Worm (Caenorhabditis elegans): ENCODE measurements around the gene puf-11.
A peak's percentile ranks its signal among the peaks of the same experiment; 100 is the strongest.

puf-11 gene

ce11 chrIV:6417612-6418011 lies 3.8 kb upstream of the puf-11 start:
- TF ChIP-seq lin-11 (tag; optimal IDR thresholded peaks at IDR 0.05) = no peak
- TF ChIP-seq ZK546.5 (tag; optimal IDR thresholded peaks at IDR 0.05) = no peak
- no peak for TF ChIP-seq blmp-1 (tag; optimal IDR thresholded peaks at IDR 0.05; ENCODE audit: insufficient read depth)
- TF ChIP-seq elt-3 (tag; optimal IDR thresholded peaks at IDR 0.05) = no peak
- no peak for TF ChIP-seq snpc-4 (tag; optimal IDR thresholded peaks at IDR 0.05)
- no peak for TF ChIP-seq ceh-16 (tag; optimal IDR thresholded peaks at IDR 0.05)
- TF ChIP-seq nhr-25 (tag; optimal IDR thresholded peaks at IDR 0.05) = no peak
- TF ChIP-seq unc-39 (tag; optimal IDR thresholded peaks at IDR 0.05) = no peak
- no peak for TF ChIP-seq gmeb-1 (tag; optimal IDR thresholded peaks at IDR 0.05)
- no peak for TF ChIP-seq sma-3 (GFP tag; optimal IDR thresholded peaks at IDR 0.05)
- TF ChIP-seq R02D3.7 (tag; optimal IDR thresholded peaks at IDR 0.05) = no peak
- no peak for TF ChIP-seq sma-9 (GFP tag; optimal IDR thresholded peaks at IDR 0.05)
- no peak for TF ChIP-seq sma-9 (tag; optimal IDR thresholded peaks at IDR 0.05)

DNA sequence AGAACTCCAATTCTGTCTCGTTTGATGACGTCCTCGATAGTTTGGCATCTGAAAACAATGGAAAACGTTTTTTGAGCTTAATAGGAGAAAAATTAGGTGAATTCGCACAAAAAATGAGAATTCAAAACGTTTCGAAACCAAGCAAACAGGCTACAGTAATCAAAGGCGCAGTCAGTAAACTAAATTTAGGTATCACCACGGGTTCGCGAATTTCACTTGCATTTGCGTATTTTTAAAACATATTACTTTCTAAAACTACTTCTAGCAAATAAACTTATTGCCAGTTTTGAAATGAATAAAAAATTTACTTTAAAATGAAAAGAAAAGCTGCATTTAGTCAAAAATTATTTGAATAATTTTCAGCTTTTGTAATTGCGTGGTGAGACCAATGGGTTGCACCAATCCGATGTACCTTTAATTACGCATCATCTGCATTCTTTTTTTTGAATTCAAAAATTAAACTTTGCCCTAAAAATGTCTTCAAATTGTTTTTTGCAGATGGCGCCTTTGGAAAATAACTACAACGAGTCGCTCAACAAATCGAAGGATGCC lies 2.3 kb upstream of the puf-11 start, which contains the start of the genes Y73B6BL.23 and htp-2:
Gene Y73B6BL.23 (minus strand): TSS at position 51 of the 552 bp plus-strand sequence.
Gene htp-2 (plus strand): TSS at position 492 of the 552 bp plus-strand sequence.
- TF ChIP-seq sma-9 (GFP tag; optimal IDR thresholded peaks at IDR 0.05) = no peak
- TF ChIP-seq sma-9 (tag; optimal IDR thresholded peaks at IDR 0.05) = no peak
- no peak for TF ChIP-seq nhr-25 (tag; optimal IDR thresholded peaks at IDR 0.05)
- no peak for TF ChIP-seq mbf-1 (tag; optimal IDR thresholded peaks at IDR 0.05)
- TF ChIP-seq lin-13 (GFP tag; optimal IDR thresholded peaks at IDR 0.05) = no peak
- TF ChIP-seq unc-39 (tag; optimal IDR thresholded peaks at IDR 0.05) = no peak
- TF ChIP-seq mdl-1 (tag; optimal IDR thresholded peaks at IDR 0.05) = no peak

- TF ChIP-seq lin-39 (tag; optimal IDR thresholded peaks at IDR 0.05) = no peak
- no peak for TF ChIP-seq nhr-23 (tag; optimal IDR thresholded peaks at IDR 0.05)
- no peak for TF ChIP-seq ztf-11 (tag; optimal IDR thresholded peaks at IDR 0.05)
- no peak for TF ChIP-seq unc-62 (GFP tag; optimal IDR thresholded peaks at IDR 0.05)
- TF ChIP-seq skn-1 (tag; optimal IDR thresholded peaks at IDR 0.05) = no peak
- TF ChIP-seq lin-13 (GFP tag; optimal IDR thresholded peaks at IDR 0.05) = no peak
- no peak for TF ChIP-seq alr-1 (tag; optimal IDR thresholded peaks at IDR 0.05)
- no peak for TF ChIP-seq mab-5 (tag; optimal IDR thresholded peaks at IDR 0.05)
- TF ChIP-seq fos-1 (tag; optimal IDR thresholded peaks at IDR 0.05) = no peak
Observed at ce11 chrIV:6426089-6426715, 4.8 kb downstream of the puf-11 start, which contains the start of gene acp-6. Gene acp-6 (minus strand): TSS chrIV:6426139.

DNA sequence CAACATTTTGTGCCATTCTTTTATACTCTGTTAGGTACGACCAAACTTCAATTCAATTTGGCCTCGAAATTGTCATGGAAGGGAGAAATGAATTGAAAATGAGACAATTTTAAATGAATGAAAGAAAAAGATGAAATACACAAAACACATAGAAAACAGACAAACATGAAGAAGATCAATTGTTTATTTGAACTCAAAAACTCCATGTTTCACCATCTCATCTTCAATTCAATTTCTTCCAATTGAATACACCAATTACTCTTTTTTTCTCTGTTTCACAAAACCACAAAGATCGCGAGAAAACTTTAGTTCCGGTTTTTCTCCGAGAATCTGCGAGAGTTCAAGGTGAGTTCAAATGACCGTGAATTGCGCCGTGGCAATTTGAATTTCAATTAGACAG lies 5.8 kb downstream of the puf-11 start:
- peak; percentile 58 for TF ChIP-seq nhr-25 (tag; optimal IDR thresholded peaks at IDR 0.05)
- TF ChIP-seq snpc-4 (tag; optimal IDR thresholded peaks at IDR 0.05) = no peak
- no peak for TF ChIP-seq fos-1 (tag; optimal IDR thresholded peaks at IDR 0.05)
- TF ChIP-seq nhr-23 (tag; optimal IDR thresholded peaks at IDR 0.05) = no peak
- TF ChIP-seq nhr-237 (tag; optimal IDR thresholded peaks at IDR 0.05) = no peak
- TF ChIP-seq ztf-11 (tag; optimal IDR thresholded peaks at IDR 0.05) = no peak
- TF ChIP-seq blmp-1 (tag; optimal IDR thresholded peaks at IDR 0.05; ENCODE audit: insufficient read depth) = no peak
- TF ChIP-seq nhr-12 (tag; optimal IDR thresholded peaks at IDR 0.05) = no peak
- TF ChIP-seq ztf-4 (tag; optimal IDR thresholded peaks at IDR 0.05) = no peak
- peak; percentile 29 for TF ChIP-seq sma-9 (GFP tag; optimal IDR thresholded peaks at IDR 0.05)
- no peak for TF ChIP-seq sma-9 (tag; optimal IDR thresholded peaks at IDR 0.05)
- no peak for TF ChIP-seq F13H6.1 (tag; optimal IDR thresholded peaks at IDR 0.05)
- TF ChIP-seq nhr-6 (tag; optimal IDR thresholded peaks at IDR 0.05) = no peak
- TF ChIP-seq nhr-129 (tag; optimal IDR thresholded peaks at IDR 0.05) = no peak
- no peak for TF ChIP-seq lin-11 (tag; optimal IDR thresholded peaks at IDR 0.05)
- no peak for TF ChIP-seq ceh-16 (tag; optimal IDR thresholded peaks at IDR 0.05)
- TF ChIP-seq crh-2 (tag; optimal IDR thresholded peaks at IDR 0.05) = no peak
- TF ChIP-seq gmeb-1 (tag; optimal IDR thresholded peaks at IDR 0.05) = no peak
- TF ChIP-seq Y55F3AM.14 (GFP tag; optimal IDR thresholded peaks at IDR 0.05) = no peak
- no peak for TF ChIP-seq peb-1 (tag; optimal IDR thresholded peaks at IDR 0.05)
- TF ChIP-seq egl-27 (tag; optimal IDR thresholded peaks at IDR 0.05) = no peak
- no peak for TF ChIP-seq zag-1 (tag; optimal IDR thresholded peaks at IDR 0.05)
- TF ChIP-seq sma-3 (GFP tag; optimal IDR thresholded peaks at IDR 0.05) = no peak
- TF ChIP-seq nhr-21 (tag; optimal IDR thresholded peaks at IDR 0.05) = no peak
- TF ChIP-seq C34F6.9 (tag; optimal IDR thresholded peaks at IDR 0.05) = no peak
- TF ChIP-seq unc-55 (GFP tag; optimal IDR thresholded peaks at IDR 0.05) = peak; percentile 57
- TF ChIP-seq mab-5 (tag; optimal IDR thresholded peaks at IDR 0.05) = no peak
- TF ChIP-seq aly-2 (tag; optimal IDR thresholded peaks at IDR 0.05) = no peak

Measured in whole organism, L2 larva.